Fruit fly (Drosophila melanogaster) S2 (cell line): ENCODE data around the gene Nazo.

Source experiments
- CG8478 ChIP-seq: fragments of >200 bp; optimal IDR thresholded peaks from 2 replicates; lab custom pipeline; 2018
- CTCF ChIP-seq, 2 experiments: fragments of >200 bp; optimal IDR thresholded peaks; 2 replicates each; lab custom pipeline; 2018

DNA sequence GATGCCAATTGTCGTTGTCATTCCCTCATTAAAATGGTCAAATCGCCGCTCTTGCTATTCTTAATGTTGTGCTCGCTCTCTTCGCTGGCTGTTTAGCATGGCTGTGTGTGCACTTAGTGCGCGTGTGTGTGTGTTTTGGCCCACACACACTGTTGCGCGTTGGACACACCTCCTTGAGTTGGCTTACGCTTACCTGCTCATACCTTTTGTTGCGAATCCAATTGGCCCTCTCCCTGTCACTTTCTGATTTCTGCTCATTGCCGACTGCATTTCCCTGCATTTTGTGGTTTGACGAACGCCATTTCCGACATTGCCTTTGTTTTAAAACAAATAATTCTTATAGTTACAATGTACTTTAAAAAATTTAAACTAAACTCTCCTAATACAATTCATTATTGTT is 47.3 kb downstream of the Nazo start:
- no peak for TF ChIP-seq CTCF (optimal IDR thresholded peaks at IDR 0.05; lab: Kevin White, UChicago)
- no peak for TF ChIP-seq CG8478 (lab: Kevin White, UChicago)
